Fruit fly (Drosophila melanogaster): ENCODE measurements around the gene Vps36.

The Vps36 gene

DNA sequence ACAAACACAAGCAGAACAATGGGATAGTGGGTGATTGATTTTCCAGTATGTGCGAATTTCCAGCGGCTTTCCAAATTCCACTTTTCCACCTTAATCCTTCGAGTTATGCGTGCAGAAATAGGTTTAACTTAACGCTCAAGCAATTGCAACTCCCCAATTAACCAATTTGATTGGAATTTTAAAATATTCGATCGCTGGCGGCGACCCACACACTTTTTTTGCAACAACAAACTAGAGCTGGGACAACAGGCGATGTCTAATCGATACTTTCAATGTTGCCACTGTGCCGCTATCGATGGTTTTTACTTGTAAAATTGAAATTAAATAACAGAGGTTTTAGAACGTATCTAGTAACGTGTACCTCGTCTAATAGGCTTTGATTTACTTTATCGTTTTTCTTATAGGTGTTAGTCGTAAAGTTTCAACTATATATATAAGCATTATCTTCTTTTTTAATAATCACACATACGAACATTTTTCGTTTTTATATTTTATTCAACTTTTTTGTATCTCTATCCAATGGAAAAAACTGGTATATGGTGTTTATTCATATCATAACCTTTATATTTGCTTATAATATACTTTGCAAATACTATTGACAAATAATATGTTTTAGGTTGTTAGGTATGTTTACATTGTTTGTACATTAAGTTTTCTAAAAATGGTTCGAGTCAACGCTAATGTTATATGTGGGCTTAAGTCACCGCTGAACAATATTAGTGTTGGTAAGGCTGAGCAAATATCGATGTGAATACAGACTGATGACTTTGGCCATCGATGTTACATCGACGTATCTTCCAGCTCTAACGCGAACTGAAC lies 26.7 kb downstream of the Vps36 start, which contains the start of the genes Abp1 and Tgi (continued):
- TF ChIP-seq dmrt99B (tag; optimal IDR thresholded peaks at IDR 0.05): no peak
- no peak for TF ChIP-seq Nf-YA (GFP tag; IDR thresholded peaks at IDR 0.05)
- no peak for TF ChIP-seq CG7372 (GFP tag; IDR thresholded peaks at IDR 0.05)
- no peak for TF ChIP-seq CG17328 (GFP tag; IDR thresholded peaks at IDR 0.05)
- TF ChIP-seq trh (GFP tag; optimal IDR thresholded peaks at IDR 0.05): no peak
- TF ChIP-seq Neu2 (GFP tag; optimal IDR thresholded peaks at IDR 0.05; ENCODE audit: borderline replicate concordance): no peak
- peak; percentile 10 for TF ChIP-seq Xbp1 (GFP tag; optimal IDR thresholded peaks at IDR 0.05)
- no peak for TF ChIP-seq Stat92E (GFP tag; optimal IDR thresholded peaks at IDR 0.05)
- peak; percentile 86 for TF ChIP-seq Ets65A (GFP tag)
- no peak for TF ChIP-seq ATbp (GFP tag; optimal IDR thresholded peaks at IDR 0.05)
- TF ChIP-seq CG17361 (GFP tag; IDR thresholded peaks at IDR 0.05): peak; percentile 34; the same call in 2 of the 3 replicates
- TF ChIP-seq CrebB (tag; optimal IDR thresholded peaks at IDR 0.05): peak; percentile 46
- TF ChIP-seq tx (GFP tag; optimal IDR thresholded peaks at IDR 0.05): no peak
- TF ChIP-seq odd (GFP tag; optimal IDR thresholded peaks at IDR 0.05): no peak
- TF ChIP-seq NK7.1 (GFP tag; optimal IDR thresholded peaks at IDR 0.05): no peak
- TF ChIP-seq pfk (GFP tag; optimal IDR thresholded peaks at IDR 0.05): no peak
- TF ChIP-seq zen (tag; optimal IDR thresholded peaks at IDR 0.05): peak; percentile 41
- peak; percentile 70 for TF ChIP-seq CTCF (GFP tag; optimal IDR thresholded peaks at IDR 0.05)
- TF ChIP-seq CG3847 (GFP tag; IDR thresholded peaks at IDR 0.05): peak; percentile 67
- no peak for TF ChIP-seq ftz-f1 (GFP tag; optimal IDR thresholded peaks at IDR 0.05)
- TF ChIP-seq ap (GFP tag; IDR thresholded peaks at IDR 0.05): no peak
- no peak for TF ChIP-seq trem (tag; optimal IDR thresholded peaks at IDR 0.05)
- TF ChIP-seq CG2129 (GFP tag; IDR thresholded peaks at IDR 0.05; ENCODE audit: partially characterized antibody): peak; percentile 46
- no peak for TF ChIP-seq Taf1 (GFP tag; IDR thresholded peaks at IDR 0.05)
- TF ChIP-seq CG7839 (tag; optimal IDR thresholded peaks at IDR 0.05): peak; percentile 44
- TF ChIP-seq CG18619 (GFP tag; optimal IDR thresholded peaks at IDR 0.05): no peak
- TF ChIP-seq CG11504 (tag; optimal IDR thresholded peaks at IDR 0.05): peak; percentile 24
- TF ChIP-seq Ets97D (GFP tag; optimal IDR thresholded peaks at IDR 0.05): peak; percentile 62
- peak; percentile 37 for TF ChIP-seq HLH54F (GFP tag; optimal IDR thresholded peaks at IDR 0.05)
- no peak for TF ChIP-seq zfh1 (GFP tag; IDR thresholded peaks at IDR 0.05)
- TF ChIP-seq maf-S (GFP tag; optimal IDR thresholded peaks at IDR 0.05): peak; percentile 30
- no peak for TF ChIP-seq TFAM (GFP tag; optimal IDR thresholded peaks at IDR 0.05)
- TF ChIP-seq hth (optimal IDR thresholded peaks at IDR 0.05): no peak
- TF ChIP-seq CG8765 (GFP tag; IDR thresholded peaks at IDR 0.05): no peak
- no peak for TF ChIP-seq seq (GFP tag; IDR thresholded peaks at IDR 0.05)
- TF ChIP-seq Chrac-16 (GFP tag; optimal IDR thresholded peaks at IDR 0.05): no peak
- no peak for TF ChIP-seq Lpt (GFP tag; optimal IDR thresholded peaks at IDR 0.05)
- TF ChIP-seq CG17612 (GFP tag; IDR thresholded peaks at IDR 0.05): no peak
- TF ChIP-seq Scr (GFP tag; IDR thresholded peaks at IDR 0.05; ENCODE audit: partially characterized antibody): peak; percentile 83
- peak; percentile 66 for TF ChIP-seq vnd (GFP tag; IDR thresholded peaks at IDR 0.05; ENCODE audit: partially characterized antibody)
- no peak for TF ChIP-seq CG14965 (GFP tag; optimal IDR thresholded peaks at IDR 0.05; ENCODE audit: borderline replicate concordance)
- peak; percentile 80; the same call in 2 of the 4 replicates for TF ChIP-seq chinmo (GFP tag; IDR thresholded peaks at IDR 0.05; ENCODE audit: partially characterized antibody)
- peak; percentile 89 for TF ChIP-seq Opbp (GFP tag; IDR thresholded peaks at IDR 0.05; ENCODE audit: partially characterized antibody)
- TF ChIP-seq CG11247 (GFP tag; IDR thresholded peaks at IDR 0.05): peak; percentile 17; the same call in 1 of the 2 replicates
- peak; percentile 27 to 67 for TF ChIP-seq dpn (GFP tag; optimal IDR thresholded peaks at IDR 0.05)
- TF ChIP-seq sima (GFP tag; optimal IDR thresholded peaks at IDR 0.05): no peak
- TF ChIP-seq sim (GFP tag; IDR thresholded peaks at IDR 0.05): no peak
- TF ChIP-seq PHDP (tag; optimal IDR thresholded peaks at IDR 0.05): peak; percentile 53
- no peak for TF ChIP-seq Usf (GFP tag; optimal IDR thresholded peaks at IDR 0.05)
- TF ChIP-seq Atf3 (GFP tag; optimal IDR thresholded peaks at IDR 0.05): no peak

All from whole organism, embryonic.